Fruit fly (Drosophila melanogaster) whole organism, embryonic: Measurements from ENCODE around the gene CG31205.

Experiments used
- Awh ChIP-seq: fragments of 200-800 bp; sonication (Bioruptor generic); IDR thresholded peaks from 2 replicates; pipeline ENCODE4, ENCODE4 v1.3.6; 2022; ENCODE audit warnings: missing biosample characterization, missing genetic modification characterization
- B-H1 ChIP-seq: fragments of 200-800 bp; sonication (Bioruptor generic); IDR thresholded peaks from 3 replicates; pipeline ENCODE4 v1.3.6; 2022; ENCODE audit warnings: missing biosample characterization, missing genetic modification characterization
- Blimp-1 ChIP-seq: fragments of 200-800 bp; sonication (Bioruptor generic); optimal IDR thresholded peaks from 3 replicates; lab custom pipeline; 2018; ENCODE audit warnings: missing biosample characterization, missing genetic modification characterization, mild to moderate bottlenecking, moderate library complexity, missing genetic modification reagents
- CG10209 ChIP-seq: fragments of 200-800 bp; sonication (Bioruptor generic); optimal IDR thresholded peaks from 3 replicates; lab custom pipeline; 2017; ENCODE audit warnings: missing biosample characterization, mild to moderate bottlenecking, missing genetic modification characterization, missing genetic modification reagents
- CG11723 ChIP-seq: fragments of 200-800 bp; sonication (Bioruptor generic); optimal IDR thresholded peaks from 2 replicates; lab custom pipeline; 2017; ENCODE audit warnings: missing biosample characterization, mild to moderate bottlenecking, missing genetic modification characterization
- CG13894 ChIP-seq: fragments of 200-800 bp; sonication (Bioruptor generic); optimal IDR thresholded peaks from 3 replicates; lab custom pipeline; 2018; ENCODE audit warnings: missing biosample characterization, mild to moderate bottlenecking, missing genetic modification characterization, moderate library complexity
- CG1529 ChIP-seq: fragments of 200-800 bp; sonication (Bioruptor generic); optimal IDR thresholded peaks from 3 replicates; lab custom pipeline; 2018; ENCODE audit warnings: missing biosample characterization, missing genetic modification characterization
- CG15479 ChIP-seq: fragments of 200-800 bp; sonication (Bioruptor generic); optimal IDR thresholded peaks from 3 replicates; lab custom pipeline; 2019; ENCODE audit warnings: missing biosample characterization, mild to moderate bottlenecking, missing genetic modification characterization, moderate library complexity
- CG16813 ChIP-seq: fragments of 200-800 bp; sonication (Bioruptor generic); IDR thresholded peaks from 3 replicates; pipeline ENCODE4 v1.3.6; 2022; ENCODE audit warnings: missing biosample characterization, missing genetic modification characterization; ENCODE audit not compliant: partially characterized antibody
- CG30431 ChIP-seq: fragments of 200-800 bp; sonication (Bioruptor generic); optimal IDR thresholded peaks from 2 replicates; lab custom pipeline; 2017; ENCODE audit warnings: missing biosample characterization, missing genetic modification characterization
- CG3281 ChIP-seq: fragments of 200-800 bp; sonication (Bioruptor generic); optimal IDR thresholded peaks from 3 replicates; lab custom pipeline; 2017; ENCODE audit warnings: missing biosample characterization, mild to moderate bottlenecking, missing genetic modification characterization
- CG34224 ChIP-seq: fragments of 200-800 bp; sonication (Bioruptor generic); IDR thresholded peaks from 3 replicates; pipeline ENCODE4 v1.3.6; 2022; ENCODE audit warnings: missing biosample characterization, missing genetic modification characterization; ENCODE audit not compliant: partially characterized antibody
- CG4820 ChIP-seq: fragments of 200-800 bp; sonication (Bioruptor generic); optimal IDR thresholded peaks from 3 replicates; lab custom pipeline; 2016; ENCODE audit warnings: missing biosample characterization, missing genetic modification characterization
- CG5180 ChIP-seq: fragments of 200-800 bp; sonication (Bioruptor generic); optimal IDR thresholded peaks from 3 replicates; lab custom pipeline; 2017; ENCODE audit warnings: missing biosample characterization, missing genetic modification characterization, mild to moderate bottlenecking, moderate library complexity, missing genetic modification reagents
- CG6683 ChIP-seq: fragments of 200-800 bp; sonication (Bioruptor generic); optimal IDR thresholded peaks from 2 replicates; lab custom pipeline; 2017; ENCODE audit warnings: missing biosample characterization, mild to moderate bottlenecking, missing genetic modification characterization, missing genetic modification reagents
- CG6689 ChIP-seq: fragments of 200-800 bp; sonication (Bioruptor generic); IDR thresholded peaks from 2 replicates; pipeline ENCODE4 v1.3.6; 2022; ENCODE audit warnings: missing biosample characterization, missing genetic modification characterization
- CG7786 ChIP-seq: fragments of 200-800 bp; sonication (Bioruptor generic); optimal IDR thresholded peaks from 2 replicates; lab custom pipeline; 2016; ENCODE audit warnings: missing biosample characterization, missing genetic modification characterization
- CG8290 ChIP-seq, 3 experiments: fragments of 200-800 bp; sonication (Bioruptor generic); optimal IDR thresholded peaks; 2 replicates each; lab custom pipeline; 2016 to 2019; ENCODE audit warnings: missing biosample characterization in 3 of 3, missing genetic modification characterization in 3 of 3, mild to moderate bottlenecking in 2 of 3, moderate library complexity in 1 of 3
- CTCF ChIP-seq: fragments of 200-800 bp; sonication (Bioruptor generic); optimal IDR thresholded peaks from 2 replicates; lab custom pipeline; 2017; ENCODE audit warnings: missing biosample characterization, mild to moderate bottlenecking, missing genetic modification characterization, moderate library complexity
- D19B ChIP-seq: fragments of 200-800 bp; sonication (Bioruptor generic); optimal IDR thresholded peaks from 2 replicates; lab custom pipeline; 2017; ENCODE audit warnings: missing biosample characterization, mild to moderate bottlenecking, missing genetic modification characterization
- Deaf1 ChIP-seq: fragments of 200-800 bp; optimal IDR thresholded peaks from 3 replicates; lab custom pipeline; 2019; ENCODE audit warnings: missing biosample characterization, mild to moderate bottlenecking, missing genetic modification characterization, moderate library complexity
- Dp ChIP-seq: fragments of 200-800 bp; sonication (Bioruptor generic); optimal IDR thresholded peaks from 2 replicates; lab custom pipeline; 2018; ENCODE audit warnings: missing biosample characterization, mild to moderate bottlenecking, missing genetic modification characterization, moderate library complexity
- Hmr ChIP-seq: fragments of 200-800 bp; sonication (Bioruptor generic); optimal IDR thresholded peaks from 3 replicates; lab custom pipeline; 2017; ENCODE audit warnings: mild to moderate bottlenecking, missing biosample characterization, missing genetic modification reagents, missing genetic modification characterization
- Hr51 ChIP-seq, 2 experiments: fragments of 200-800 bp; sonication (Bioruptor generic); optimal IDR thresholded peaks; 2 replicates in 1 of 2; 3 replicates in 1 of 2; lab custom pipeline; 2016 to 2018; ENCODE audit warnings: missing biosample characterization in 2 of 2, missing genetic modification characterization in 2 of 2, mild to moderate bottlenecking in 1 of 2, moderate library complexity in 1 of 2
- Jarid2 ChIP-seq: fragments of 200-800 bp; sonication (Bioruptor generic); optimal IDR thresholded peaks from 3 replicates; lab custom pipeline; 2017; ENCODE audit warnings: mild to moderate bottlenecking, missing biosample characterization, missing genetic modification reagents, missing genetic modification characterization
- Lim3 ChIP-seq: fragments of 200-800 bp; sonication (Bioruptor generic); IDR thresholded peaks from 2 replicates; pipeline ENCODE4 v1.3.6; 2022; ENCODE audit warnings: missing biosample characterization, missing genetic modification characterization
- MTF-1 ChIP-seq: fragments of 200-800 bp; sonication (Bioruptor generic); optimal IDR thresholded peaks from 2 replicates; lab custom pipeline; 2018; ENCODE audit warnings: missing biosample characterization, mild to moderate bottlenecking, missing genetic modification characterization, borderline replicate concordance
- Ravus ChIP-seq: fragments of 200-800 bp; sonication (Bioruptor generic); IDR thresholded peaks from 2 replicates; pipeline ENCODE4 v1.3.6; 2022; ENCODE audit warnings: missing biosample characterization, missing genetic modification characterization
- Rx ChIP-seq: fragments of 200-800 bp; sonication (Bioruptor generic); IDR thresholded peaks from 2 replicates; pipeline ENCODE4 v1.3.6; 2022; ENCODE audit warnings: missing biosample characterization, missing genetic modification characterization
- Scr ChIP-seq: fragments of 200-800 bp; sonication (Bioruptor generic); IDR thresholded peaks from 2 replicates; pipeline ENCODE4 v1.3.6; 2022; ENCODE audit warnings: missing biosample characterization, missing genetic modification characterization; ENCODE audit not compliant: partially characterized antibody
- Ssrp ChIP-seq: fragments of 200-800 bp; sonication (Bioruptor generic); optimal IDR thresholded peaks from 2 replicates; lab custom pipeline; 2018; ENCODE audit warnings: missing biosample characterization, mild to moderate bottlenecking, missing genetic modification characterization, moderate library complexity
- abd-A ChIP-seq: fragments of 200-800 bp; sonication (Bioruptor generic); optimal IDR thresholded peaks from 3 replicates; lab custom pipeline; 2019; ENCODE audit warnings: missing biosample characterization, mild to moderate bottlenecking, missing genetic modification characterization, moderate library complexity
- amos ChIP-seq: fragments of 200-800 bp; sonication (Bioruptor generic); IDR thresholded peaks from 2 replicates; pipeline ENCODE4 v1.3.6; 2022; ENCODE audit warnings: missing biosample characterization, missing genetic modification characterization; ENCODE audit not compliant: partially characterized antibody
- br ChIP-seq: fragments of >200 bp; optimal IDR thresholded peaks from 2 replicates; lab custom pipeline; 2017
- caup ChIP-seq: fragments of 200-800 bp; sonication (Bioruptor generic); optimal IDR thresholded peaks from 3 replicates; lab custom pipeline; 2017; ENCODE audit warnings: missing biosample characterization, mild to moderate bottlenecking, missing genetic modification characterization, moderate library complexity; ENCODE audit not compliant: severe bottlenecking
- esg ChIP-seq: fragments of 200-800 bp; sonication (Bioruptor generic); conservative IDR thresholded peaks from 2 replicates; pipeline ENCODE4 v1.3.6; 2022; ENCODE audit warnings: missing biosample characterization, missing genetic modification characterization
- gce ChIP-seq: fragments of 200-800 bp; sonication (Bioruptor generic); IDR thresholded peaks from 3 replicates; pipeline ENCODE4 v1.3.6; 2022; ENCODE audit warnings: missing biosample characterization, missing genetic modification characterization
- gsb-n ChIP-seq: fragments of 200-800 bp; sonication (Bioruptor generic); optimal IDR thresholded peaks from 3 replicates; lab custom pipeline; 2018; ENCODE audit warnings: missing biosample characterization, mild to moderate bottlenecking, missing genetic modification characterization
- maf-S ChIP-seq: fragments of 200-800 bp; sonication (Bioruptor generic); optimal IDR thresholded peaks from 2 replicates; lab custom pipeline; 2016; ENCODE audit warnings: missing biosample characterization, missing genetic modification characterization
- peb ChIP-seq: fragments of 200-800 bp; sonication (Bioruptor generic); IDR thresholded peaks from 2 replicates; pipeline ENCODE4 v1.3.6; 2022; ENCODE audit warnings: missing biosample characterization, missing genetic modification characterization
- pfk ChIP-seq: fragments of 200-800 bp; sonication (Bioruptor generic); optimal IDR thresholded peaks from 2 replicates; lab custom pipeline; 2018; ENCODE audit warnings: missing biosample characterization, mild to moderate bottlenecking, missing genetic modification characterization, moderate library complexity
- scrt ChIP-seq: fragments of 200-800 bp; sonication (Bioruptor generic); optimal IDR thresholded peaks from 2 replicates; lab custom pipeline; 2018; ENCODE audit warnings: missing biosample characterization, mild to moderate bottlenecking, missing genetic modification characterization, moderate library complexity
- shn ChIP-seq: fragments of 200-800 bp; sonication (Bioruptor generic); optimal IDR thresholded peaks from 3 replicates; lab custom pipeline; 2016; ENCODE audit warnings: missing biosample characterization, missing genetic modification characterization
- so ChIP-seq: fragments of 200-800 bp; sonication (Bioruptor generic); IDR thresholded peaks from 3 replicates; pipeline ENCODE4 v1.3.6; 2022; ENCODE audit warnings: missing biosample characterization, missing genetic modification characterization
- twi ChIP-seq: fragments of 200-800 bp; optimal IDR thresholded peaks from 2 replicates; lab custom pipeline; 2019; ENCODE audit warnings: missing biosample characterization, mild to moderate bottlenecking, missing genetic modification characterization, moderate library complexity
- unpg ChIP-seq: fragments of 200-800 bp; sonication (Bioruptor generic); optimal IDR thresholded peaks from 3 replicates; lab custom pipeline; 2018; ENCODE audit warnings: missing biosample characterization, mild to moderate bottlenecking, missing genetic modification characterization, moderate library complexity
- vfl ChIP-seq: fragments of 200-800 bp; sonication (Bioruptor generic); optimal IDR thresholded peaks from 2 replicates; lab custom pipeline; 2016; ENCODE audit warnings: missing biosample characterization, missing genetic modification characterization
- zfh2 ChIP-seq: fragments of 200-800 bp; sonication (Bioruptor generic); optimal IDR thresholded peaks from 2 replicates; lab custom pipeline; 2016; ENCODE audit warnings: missing biosample characterization, missing genetic modification characterization

CG31205 gene

dm6 chr3R:20731331-20731730, at the start of gene CG31205:
CG31205 (plus strand) TSS chr3R:20731631.
- TF ChIP-seq unpg (GFP tag; lab: Kevin White, UChicago) (no peak), so (GFP tag; lab: Robert Waterston, UW) (no peak), CG10209 (no peak), br (lab: Kevin White, UChicago) (no peak), CG6683 (no peak), Awh (GFP tag; lab: Robert Waterston, UW) (no peak), CTCF (GFP tag; lab: Kevin White, UChicago) (no peak)
- TF ChIP-seq, all 482 proteins: peak for 0

DNA sequence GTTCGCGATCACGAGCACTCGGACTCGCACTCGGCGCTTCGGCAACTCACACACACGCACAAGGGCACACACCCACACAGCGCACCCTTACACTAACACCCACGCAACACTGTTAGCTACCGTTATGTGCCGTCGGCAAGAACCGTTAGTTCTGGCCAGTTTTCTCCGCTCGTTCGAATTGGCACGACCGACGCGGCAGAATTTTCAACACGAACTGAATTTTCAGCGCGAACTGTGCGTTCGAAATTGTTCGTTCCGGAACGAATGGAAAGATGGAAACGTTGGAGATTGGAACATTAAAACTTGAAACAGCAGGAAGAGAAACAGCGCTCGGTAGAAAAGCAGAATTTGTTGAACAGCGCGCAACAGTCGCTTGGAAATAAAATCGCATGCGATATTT, 17.1 kb upstream of the CG31205 start, which contains the start of gene Oamb:
Oamb (minus strand) TSS at position 218 of the 400 bp plus-strand sequence.
- peak; percentile 16 for TF ChIP-seq CG15479
- peak; percentile 14; the same call in 1 of the 2 replicates for TF ChIP-seq amos
- peak; percentile 30 for TF ChIP-seq abd-A (tag; lab: Kevin White, UChicago)
- TF ChIP-seq Jarid2 (GFP tag; lab: Kevin White, UChicago) = peak; percentile 59
- TF ChIP-seq peb (GFP tag; lab: Robert Waterston, UW) = no peak
- TF ChIP-seq CG30431 (GFP tag; lab: Kevin White, UChicago) = no peak
- TF ChIP-seq shn = no peak
- TF ChIP-seq CG16813 (GFP tag; lab: Robert Waterston, UW) = no peak
- no peak for TF ChIP-seq CG4820
- no peak for TF ChIP-seq CG8290 (GFP tag; optimal IDR thresholded peaks at IDR 0.05; lab: Kevin White, UChicago)
- TF ChIP-seq CG8290 (tag; optimal IDR thresholded peaks at IDR 0.05; lab: Kevin White, UChicago) = peak in 1 of 2 experiments; percentile 16
- peak; percentile 59 for TF ChIP-seq CG1529 (GFP tag; lab: Kevin White, UChicago)
- TF ChIP-seq pfk (GFP tag; lab: Kevin White, UChicago) = peak; percentile 96
- TF ChIP-seq Deaf1 (tag; lab: Kevin White, UChicago) = peak; percentile 87
- peak; percentile 25 for TF ChIP-seq scrt (GFP tag; lab: Kevin White, UChicago)
- peak; percentile 8 for TF ChIP-seq CG13894 (tag; lab: Kevin White, UChicago)
- no peak for TF ChIP-seq Hr51 (GFP tag; optimal IDR thresholded peaks at IDR 0.05; lab: Kevin White, UChicago)

DNA sequence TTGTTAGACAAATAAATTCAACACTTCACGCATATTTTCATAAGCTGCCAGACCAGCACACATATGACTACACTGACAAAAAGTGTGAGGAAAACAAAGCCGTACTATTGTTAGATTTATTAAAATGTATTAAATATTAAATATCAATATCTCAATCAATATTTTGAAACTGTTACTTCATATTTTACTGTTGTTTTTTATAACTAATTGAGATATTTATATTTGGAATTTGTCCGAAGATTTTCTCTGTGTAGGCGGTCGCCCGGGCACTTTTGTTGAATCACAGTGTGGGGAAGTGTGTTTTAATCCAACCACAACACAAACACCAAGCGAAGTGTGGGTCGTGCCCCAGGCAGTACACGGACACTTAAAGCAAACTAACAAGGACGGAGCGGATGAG, 12.1 kb upstream of the CG31205 start:
- TF ChIP-seq caup (GFP tag; lab: Kevin White, UChicago) (peak; percentile 45), CG3281 (GFP tag; lab: Kevin White, UChicago) (peak; percentile 31), Blimp-1 (no peak), Scr (GFP tag; lab: Robert Waterston, UW) (no peak), Lim3 (GFP tag; lab: Robert Waterston, UW) (no peak), CG6689 (GFP tag; lab: Robert Waterston, UW) (no peak), CG7786 (GFP tag; lab: Kevin White, UChicago) (no peak), MTF-1 (GFP tag; lab: Kevin White, UChicago) (no peak), Ravus (GFP tag; lab: Robert Waterston, UW) (no peak), CG4820 (no peak), twi (tag; lab: Kevin White, UChicago) (no peak), Dp (GFP tag; lab: Kevin White, UChicago) (no peak), Ssrp (tag; lab: Kevin White, UChicago) (no peak), br (lab: Kevin White, UChicago) (no peak), Hmr (peak; percentile 57), gsb-n (tag; lab: Kevin White, UChicago) (no peak), vfl (no peak), B-H1 (GFP tag; lab: Robert Waterston, UW) (no peak), esg (GFP tag; lab: Robert Waterston, UW) (no peak), CG6683 (no peak), CG5180 (no peak), D19B (GFP tag; lab: Kevin White, UChicago) (no peak), CG34224 (GFP tag; lab: Robert Waterston, UW) (no peak), CG11723 (GFP tag; lab: Kevin White, UChicago) (no peak), maf-S (GFP tag; lab: Kevin White, UChicago) (no peak), gce (no peak), zfh2 (GFP tag; lab: Kevin White, UChicago) (no peak), Rx (GFP tag; lab: Robert Waterston, UW) (no peak)
